Fruit fly (Drosophila melanogaster) whole organism, prepupa: Measurements from ENCODE around the gene CG32982.

Source experiments
- Blimp-1 ChIP-seq: fragments of 200-800 bp; sonication (Bioruptor generic); optimal IDR thresholded peaks from 3 replicates; lab custom pipeline; 2017; ENCODE audit warnings: missing biosample characterization, missing genetic modification characterization, mild to moderate bottlenecking, moderate library complexity, missing genetic modification reagents
- CG10631 ChIP-seq: fragments of 200-800 bp; sonication (Bioruptor generic); optimal IDR thresholded peaks from 2 replicates; lab custom pipeline; 2016; ENCODE audit warnings: missing biosample characterization, missing genetic modification characterization
- CG10669 ChIP-seq: fragments of 200-800 bp; sonication (Bioruptor generic); optimal IDR thresholded peaks from 3 replicates; lab custom pipeline; 2018; ENCODE audit warnings: missing biosample characterization, mild to moderate bottlenecking, missing genetic modification characterization, moderate library complexity
- CG11762 ChIP-seq: fragments of 200-800 bp; sonication (Bioruptor generic); optimal IDR thresholded peaks from 3 replicates; lab custom pipeline; 2016; ENCODE audit warnings: missing biosample characterization, missing genetic modification characterization; ENCODE audit not compliant: insufficient read depth
- CG11902 ChIP-seq: fragments of 200-800 bp; sonication (Bioruptor generic); optimal IDR thresholded peaks from 3 replicates; lab custom pipeline; 2016; ENCODE audit warnings: missing biosample characterization, missing genetic modification characterization
- CG15336 ChIP-seq: fragments of 200-800 bp; sonication (Bioruptor generic); IDR thresholded peaks from 2 replicates; pipeline ENCODE4 v1.3.6; 2022; ENCODE audit warnings: missing biosample characterization, missing genetic modification characterization
- CG1621 ChIP-seq: fragments of 200-800 bp; sonication (Bioruptor generic); optimal IDR thresholded peaks from 3 replicates; lab custom pipeline; 2018; ENCODE audit warnings: missing biosample characterization, mild to moderate bottlenecking, missing genetic modification characterization
- CG16779 ChIP-seq: fragments of 200-800 bp; sonication (Bioruptor generic); optimal IDR thresholded peaks from 3 replicates; lab custom pipeline; 2017; ENCODE audit warnings: missing biosample characterization, mild to moderate bottlenecking, missing genetic modification characterization
- CG3032 ChIP-seq: fragments of 200-800 bp; optimal IDR thresholded peaks from 2 replicates; lab custom pipeline; 2019; ENCODE audit warnings: missing biosample characterization, mild to moderate bottlenecking, missing genetic modification characterization, moderate library complexity
- CG31627 ChIP-seq: fragments of 200-800 bp; sonication (Bioruptor generic); optimal IDR thresholded peaks from 3 replicates; lab custom pipeline; 2016; ENCODE audit warnings: missing biosample characterization, missing genetic modification characterization
- CG32006 ChIP-seq: fragments of 200-800 bp; sonication (Bioruptor generic); optimal IDR thresholded peaks from 3 replicates; lab custom pipeline; 2017; ENCODE audit warnings: missing biosample characterization, mild to moderate bottlenecking, missing genetic modification characterization
- CG34406 ChIP-seq: fragments of 200-800 bp; sonication (Bioruptor generic); optimal IDR thresholded peaks from 3 replicates; lab custom pipeline; 2016; ENCODE audit warnings: missing biosample characterization, missing genetic modification characterization
- CG3919 ChIP-seq: fragments of 200-800 bp; sonication (Bioruptor generic); optimal IDR thresholded peaks from 3 replicates; lab custom pipeline; 2016; ENCODE audit warnings: missing biosample characterization, missing genetic modification characterization
- CG4318 ChIP-seq: fragments of 200-800 bp; sonication (Bioruptor generic); optimal IDR thresholded peaks from 3 replicates; lab custom pipeline; 2017; ENCODE audit warnings: missing biosample characterization, mild to moderate bottlenecking, missing genetic modification characterization
- CG6163 ChIP-seq: fragments of 200-800 bp; sonication (Bioruptor generic); IDR thresholded peaks from 3 replicates; pipeline ENCODE4 v1.3.6; 2022; ENCODE audit warnings: missing biosample characterization, missing genetic modification characterization
- CG6276 ChIP-seq: fragments of 200-800 bp; sonication (Bioruptor generic); optimal IDR thresholded peaks from 2 replicates; lab custom pipeline; 2017; ENCODE audit warnings: missing biosample characterization, mild to moderate bottlenecking, missing genetic modification characterization
- CG6792 ChIP-seq: fragments of 200-800 bp; sonication (Bioruptor generic); optimal IDR thresholded peaks from 3 replicates; lab custom pipeline; 2016; ENCODE audit warnings: missing biosample characterization, missing genetic modification characterization
- CG6854 ChIP-seq: fragments of 200-800 bp; sonication (Bioruptor generic); optimal IDR thresholded peaks from 2 replicates; lab custom pipeline; 2017; ENCODE audit warnings: missing biosample characterization, mild to moderate bottlenecking, missing genetic modification characterization
- CG7368 ChIP-seq: fragments of 200-800 bp; sonication (Bioruptor generic); optimal IDR thresholded peaks from 3 replicates; lab custom pipeline; 2016; ENCODE audit warnings: missing biosample characterization, missing genetic modification characterization
- CG8119 ChIP-seq: fragments of 200-800 bp; sonication (Bioruptor generic); IDR thresholded peaks from 3 replicates; pipeline ENCODE4 v1.3.6; 2022; ENCODE audit warnings: missing biosample characterization, missing genetic modification characterization
- CG8319 ChIP-seq: fragments of 200-800 bp; sonication (Bioruptor generic); optimal IDR thresholded peaks from 3 replicates; lab custom pipeline; 2016; ENCODE audit warnings: missing biosample characterization, missing genetic modification characterization
- CG8632 ChIP-seq: fragments of 200-800 bp; sonication (Bioruptor generic); optimal IDR thresholded peaks from 3 replicates; lab custom pipeline; 2016; ENCODE audit warnings: missing biosample characterization, missing genetic modification characterization
- CG9139 ChIP-seq: fragments of 200-800 bp; sonication (Bioruptor generic); optimal IDR thresholded peaks from 3 replicates; lab custom pipeline; 2017; ENCODE audit warnings: missing biosample characterization, mild to moderate bottlenecking, missing genetic modification characterization
- Eip78C ChIP-seq: fragments of 200-800 bp; sonication (Bioruptor generic); peaks from one replicate; lab custom pipeline; 2016; ENCODE audit warnings: missing biosample characterization, missing genetic modification characterization
- Ets21C ChIP-seq: fragments of 200-800 bp; sonication (Bioruptor generic); optimal IDR thresholded peaks from 3 replicates; lab custom pipeline; 2016; ENCODE audit warnings: missing biosample characterization, missing genetic modification characterization
- Ets96B ChIP-seq: fragments of 200-800 bp; optimal IDR thresholded peaks from 2 replicates; lab custom pipeline; 2019; ENCODE audit warnings: missing biosample characterization, mild to moderate bottlenecking, missing genetic modification characterization, moderate library complexity
- Gug ChIP-seq: fragments of 200-800 bp; sonication (Bioruptor generic); IDR thresholded peaks from 2 replicates; pipeline ENCODE4 v1.3.6; 2022; ENCODE audit warnings: missing biosample characterization, missing genetic modification characterization
- Hr38 ChIP-seq: sonication (Bioruptor generic); optimal IDR thresholded peaks from 2 replicates; lab custom pipeline; 2016; ENCODE audit warnings: missing biosample characterization, missing genetic modification characterization
- Lpt ChIP-seq: fragments of 200-800 bp; sonication (Bioruptor generic); optimal IDR thresholded peaks from 3 replicates; lab custom pipeline; 2016; ENCODE audit warnings: missing biosample characterization, missing genetic modification characterization
- OdsH ChIP-seq: fragments of 200-800 bp; sonication (Bioruptor generic); optimal IDR thresholded peaks from 3 replicates; lab custom pipeline; 2016; ENCODE audit warnings: missing biosample characterization, missing genetic modification characterization
- Smox ChIP-seq: fragments of 200-800 bp; sonication (Bioruptor generic); optimal IDR thresholded peaks from 3 replicates; lab custom pipeline; 2016; ENCODE audit warnings: missing biosample characterization, missing genetic modification characterization
- Sox102F ChIP-seq: fragments of 200-800 bp; sonication (Bioruptor generic); optimal IDR thresholded peaks from 2 replicates; lab custom pipeline; 2016; ENCODE audit warnings: missing biosample characterization, mild to moderate bottlenecking, missing genetic modification characterization
- Sox14 ChIP-seq: fragments of 200-800 bp; sonication (Bioruptor generic); optimal IDR thresholded peaks from 3 replicates; lab custom pipeline; 2016; ENCODE audit warnings: missing biosample characterization, missing genetic modification characterization
- Sox15 ChIP-seq: fragments of 200-800 bp; sonication (Bioruptor generic); optimal IDR thresholded peaks from 3 replicates; lab custom pipeline; 2016; ENCODE audit warnings: missing biosample characterization, missing genetic modification characterization
- achi ChIP-seq: fragments of 200-800 bp; sonication (Bioruptor generic); optimal IDR thresholded peaks from 3 replicates; lab custom pipeline; 2016; ENCODE audit warnings: missing biosample characterization, missing genetic modification characterization
- cyc ChIP-seq: fragments of 200-800 bp; sonication (Bioruptor generic); optimal IDR thresholded peaks from 3 replicates; lab custom pipeline; 2016; ENCODE audit warnings: missing biosample characterization, missing genetic modification characterization
- dsx ChIP-seq: fragments of 200-800 bp; optimal IDR thresholded peaks from 3 replicates; lab custom pipeline; 2019; ENCODE audit warnings: missing biosample characterization, mild to moderate bottlenecking, missing genetic modification characterization, moderate library complexity; ENCODE audit not compliant: poor library complexity, severe bottlenecking
- fd59A ChIP-seq: fragments of 200-800 bp; sonication (Bioruptor generic); optimal IDR thresholded peaks from 2 replicates; lab custom pipeline; 2017; ENCODE audit warnings: missing biosample characterization, mild to moderate bottlenecking, missing genetic modification characterization, missing genetic modification reagents
- fkh ChIP-seq: fragments of 200-800 bp; sonication (Bioruptor generic); optimal IDR thresholded peaks from 3 replicates; lab custom pipeline; 2017; ENCODE audit warnings: missing biosample characterization, mild to moderate bottlenecking, missing genetic modification characterization, moderate library complexity
- lz ChIP-seq: fragments of 200-800 bp; sonication (Bioruptor generic); optimal IDR thresholded peaks from 3 replicates; lab custom pipeline; 2016; ENCODE audit warnings: missing biosample characterization, missing genetic modification characterization
- net ChIP-seq: fragments of 200-800 bp; sonication (Bioruptor generic); optimal IDR thresholded peaks from 3 replicates; lab custom pipeline; 2016; ENCODE audit warnings: missing biosample characterization, missing genetic modification characterization
- pdm3 ChIP-seq: fragments of 200-800 bp; sonication (Bioruptor generic); optimal IDR thresholded peaks from 3 replicates; lab custom pipeline; 2016; ENCODE audit warnings: missing biosample characterization, missing genetic modification characterization
- salr ChIP-seq, 2 experiments: fragments of 200-800 bp; sonication (Bioruptor generic); optimal IDR thresholded peaks; 3 replicates each; lab custom pipeline; 2016 to 2018; ENCODE audit warnings: missing biosample characterization in 2 of 2, missing genetic modification characterization in 2 of 2, mild to moderate bottlenecking in 1 of 2
- spab ChIP-seq: fragments of 200-800 bp; sonication (Bioruptor generic); optimal IDR thresholded peaks from 2 replicates; lab custom pipeline; 2017; ENCODE audit warnings: missing biosample characterization, mild to moderate bottlenecking, missing genetic modification characterization, missing genetic modification reagents
- ss ChIP-seq, 2 experiments: fragments of 200-800 bp; sonication (Bioruptor generic); optimal IDR thresholded peaks; 2 replicates in 1 of 2; 3 replicates in 1 of 2; lab custom pipeline; 2017 to 2018; ENCODE audit warnings: mild to moderate bottlenecking in 2 of 2, missing biosample characterization in 2 of 2, missing genetic modification characterization in 2 of 2, moderate library complexity in 1 of 2
- svp ChIP-seq: fragments of 200-800 bp; sonication (Bioruptor generic); peaks from one replicate; lab custom pipeline; 2016; ENCODE audit warnings: missing biosample characterization, missing genetic modification characterization
- topi ChIP-seq: fragments of 200-800 bp; sonication (Bioruptor generic); optimal IDR thresholded peaks from 3 replicates; lab custom pipeline; 2016; ENCODE audit warnings: missing biosample characterization, missing genetic modification characterization
- vri ChIP-seq: fragments of 200-800 bp; sonication (Bioruptor generic); optimal IDR thresholded peaks from 3 replicates; lab custom pipeline; 2016; ENCODE audit warnings: missing biosample characterization, mild to moderate bottlenecking, missing genetic modification characterization

The CG32982 gene

dm6 chr2L:9206401-9206800 is 80.9 kb downstream of the CG32982 start (continued):
- peak in 1 of 2 experiments; percentile 89 for TF ChIP-seq salr (GFP tag; optimal IDR thresholded peaks at IDR 0.05; lab: Kevin White, UChicago)
- no peak for TF ChIP-seq fkh (GFP tag; lab: Kevin White, UChicago)
- TF ChIP-seq spab (GFP tag; lab: Kevin White, UChicago) = peak; percentile 48
- TF ChIP-seq CG11762 (GFP tag; lab: Kevin White, UChicago) = peak; percentile 55
- TF ChIP-seq Gug (GFP tag; lab: Robert Waterston, UW) = peak; percentile 77
- TF ChIP-seq CG1621 (tag; lab: Kevin White, UChicago) = no peak
- peak; percentile 76 for TF ChIP-seq CG10631 (GFP tag; lab: Kevin White, UChicago)
- TF ChIP-seq Sox14 (GFP tag; lab: Kevin White, UChicago) = no peak
- no peak for TF ChIP-seq ss (GFP tag; optimal IDR thresholded peaks at IDR 0.05; lab: Kevin White, UChicago)
- no peak for TF ChIP-seq vri (GFP tag; lab: Kevin White, UChicago)
- TF ChIP-seq CG32006 (GFP tag; lab: Kevin White, UChicago) = peak; percentile 92
- TF ChIP-seq topi = no peak
- TF ChIP-seq Lpt (GFP tag; lab: Kevin White, UChicago) = peak; percentile 86
- peak; percentile 59 for TF ChIP-seq CG3919 (GFP tag; lab: Kevin White, UChicago)
- TF ChIP-seq CG31627 (GFP tag; lab: Kevin White, UChicago) = no peak
- TF ChIP-seq net (GFP tag; lab: Kevin White, UChicago) = peak; percentile 51
- peak; percentile 57 for TF ChIP-seq Ets96B (tag; lab: Kevin White, UChicago)
- no peak for TF ChIP-seq Sox102F
- peak; percentile 95 for TF ChIP-seq CG15336 (GFP tag; lab: Robert Waterston, UW)

dm6 chr2L:9207133-9207532 is 81.6 kb downstream of the CG32982 start:
- TF ChIP-seq CG34406 (peak; percentile 43), lz (GFP tag; lab: Kevin White, UChicago) (peak; percentile 31), Blimp-1 (GFP tag; lab: Kevin White, UChicago) (no peak), fkh (GFP tag; lab: Kevin White, UChicago) (no peak), CG6792 (GFP tag; lab: Kevin White, UChicago) (peak; percentile 37), Lpt (GFP tag; lab: Kevin White, UChicago) (peak; percentile 72), CG6276 (GFP tag; lab: Kevin White, UChicago) (peak; percentile 93), CG6854 (no peak), dsx (no peak), CG8119 (GFP tag; lab: Robert Waterston, UW) (peak; percentile 96), CG11762 (GFP tag; lab: Kevin White, UChicago) (peak; percentile 68), achi (peak; percentile 81), Eip78C (GFP tag; lab: Kevin White, UChicago) (peak; percentile 95), CG7368 (peak; percentile 35), fd59A (no peak), CG6163 (GFP tag; lab: Robert Waterston, UW) (peak; percentile 76), cyc (GFP tag; lab: Kevin White, UChicago) (peak; percentile 33), OdsH (GFP tag; lab: Kevin White, UChicago) (peak; percentile 87), CG10669 (GFP tag; lab: Kevin White, UChicago) (peak; percentile 16), CG9139 (no peak), salr (GFP tag; optimal IDR thresholded peaks at IDR 0.05; lab: Kevin White, UChicago) (peak in 1 of 2 experiments; percentile 89), CG32006 (GFP tag; lab: Kevin White, UChicago) (peak; percentile 97), pdm3 (peak; percentile 68), Ets21C (GFP tag; lab: Kevin White, UChicago) (no peak), CG3032 (tag; lab: Kevin White, UChicago) (peak; percentile 15), Sox102F (peak; percentile 57), topi (peak; percentile 41), CG8319 (GFP tag; lab: Kevin White, UChicago) (no peak), net (GFP tag; lab: Kevin White, UChicago) (peak; percentile 78), Sox15 (no peak), CG16779 (tag; lab: Kevin White, UChicago) (peak; percentile 56), CG4318 (GFP tag; lab: Kevin White, UChicago) (peak; percentile 97), svp (GFP tag; lab: Kevin White, UChicago) (peak; percentile 59), CG8632 (GFP tag; lab: Kevin White, UChicago) (peak; percentile 67), Hr38 (GFP tag; lab: Kevin White, UChicago) (no peak), CG31627 (GFP tag; lab: Kevin White, UChicago) (peak; percentile 14), Smox (no peak), CG11902 (GFP tag; lab: Kevin White, UChicago) (no peak), CG15336 (GFP tag; lab: Robert Waterston, UW) (peak; percentile 95)
